Worm (Caenorhabditis elegans): ENCODE measurements around the gene acl-6.

DNA sequence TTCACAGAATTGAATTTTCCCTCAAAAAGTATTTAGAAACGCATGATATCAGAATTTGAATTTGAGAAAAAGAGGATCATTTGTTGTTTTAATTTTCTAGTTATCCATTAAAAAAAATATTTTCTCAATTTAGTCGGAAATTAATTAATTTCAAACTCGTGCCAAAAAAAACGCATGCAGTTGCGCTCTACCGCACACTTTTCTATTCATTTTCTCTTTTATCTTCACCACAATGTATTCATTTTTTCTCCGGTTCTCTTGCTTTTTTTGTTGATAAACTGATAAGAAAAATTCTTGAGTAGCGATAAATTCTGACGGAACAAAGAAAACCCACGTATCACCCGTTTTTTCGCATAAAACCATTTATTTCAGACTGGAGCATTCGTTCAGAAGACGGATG lies at the start of gene acl-6:
- TF ChIP-seq let-607 (tag; optimal IDR thresholded peaks at IDR 0.05) (peak in 1 of 2 experiments; percentile 16), pha-4 (tag; optimal IDR thresholded peaks at IDR 0.05) (no peak), Y53F4B.3 (GFP tag; IDR thresholded peaks at IDR 0.05) (no peak)
